In the genomic region with DNA sequence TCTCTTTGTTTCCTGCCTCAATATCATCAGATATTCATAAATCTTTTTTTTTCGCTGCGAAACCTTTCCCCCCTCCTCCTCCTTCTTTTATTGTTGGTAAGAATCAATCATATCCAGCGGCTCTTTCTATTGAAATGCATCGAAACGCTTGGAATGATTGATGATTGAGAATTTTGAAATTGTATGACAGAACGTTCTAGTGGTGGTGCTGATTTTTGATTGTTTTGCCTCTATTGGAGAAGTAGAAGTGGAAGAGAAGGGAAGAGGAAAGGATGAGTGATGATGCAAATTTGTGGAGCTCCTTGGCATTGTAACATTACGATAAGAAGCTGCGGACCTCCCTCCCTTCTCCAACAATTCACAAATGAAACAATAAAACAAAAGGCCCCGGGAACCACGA, we compare ENCODE assay signal across 4 worm cellular contexts.
A peak's percentile ranks its signal among the peaks of the same experiment; 100 is the strongest.
TF ChIP-seq lines count a peak whose summit lies in the region.

No protein-coding gene starts in this region.

TF ChIP-seq in whole organism, L2 larva, 48 proteins besides CTCF, POLR2A, EP300 and RAD21:
- TF ChIP-seq mbf-1 (tag; optimal IDR thresholded peaks at IDR 0.05; lab: Kevin White, UChicago) = no peak
- TF ChIP-seq mab-5 (tag; optimal IDR thresholded peaks at IDR 0.05; lab: Kevin White, UChicago) = peak; percentile 2
- TF ChIP-seq unc-55 (GFP tag; optimal IDR thresholded peaks at IDR 0.05; lab: Kevin White, UChicago) = peak; percentile 51
- TF ChIP-seq unc-39 (tag; optimal IDR thresholded peaks at IDR 0.05; lab: Kevin White, UChicago) = no peak
TF ChIP-seq in whole organism, L2 larva: peak in this region for 2.

TF ChIP-seq in whole organism, L3 larva, 47 proteins besides CTCF, POLR2A, EP300 and RAD21:
- TF ChIP-seq R02D3.7 (tag; optimal IDR thresholded peaks at IDR 0.05; lab: Kevin White, UChicago) (no peak), hmg-11 (tag; optimal IDR thresholded peaks at IDR 0.05; lab: Kevin White, UChicago) (no peak), lin-39 (tag; optimal IDR thresholded peaks at IDR 0.05; lab: Kevin White, UChicago) (peak; percentile 43), ZK546.5 (tag; optimal IDR thresholded peaks at IDR 0.05; lab: Kevin White, UChicago) (no peak), nhr-28 (tag; optimal IDR thresholded peaks at IDR 0.05; lab: Kevin White, UChicago) (no peak), ztf-4 (tag; optimal IDR thresholded peaks at IDR 0.05; lab: Kevin White, UChicago) (no peak), ama-1 (optimal IDR thresholded peaks at IDR 0.05; lab: Kevin White, UChicago) (no peak), pha-4 (tag; optimal IDR thresholded peaks at IDR 0.05; lab: Kevin White, UChicago) (no peak)

TF ChIP-seq in whole organism, late embryonic, 69 proteins besides CTCF, POLR2A, EP300 and RAD21:
- TF ChIP-seq unc-55 (GFP tag; optimal IDR thresholded peaks at IDR 0.05; lab: Kevin White, UChicago) = peak; percentile 73
- no peak for TF ChIP-seq ceh-6 (GFP tag; optimal IDR thresholded peaks at IDR 0.05; lab: Kevin White, UChicago)
- TF ChIP-seq eyg-1 (tag; optimal IDR thresholded peaks at IDR 0.05; lab: Kevin White, UChicago) = no peak

TF ChIP-seq in whole organism, mixed stage, embryonic, 35 proteins besides CTCF, POLR2A, EP300 and RAD21:
- TF ChIP-seq nhr-28 (tag; optimal IDR thresholded peaks at IDR 0.05; lab: Kevin White, UChicago) = no peak
- peak; percentile 60 for TF ChIP-seq unc-120 (tag; optimal IDR thresholded peaks at IDR 0.05; lab: Kevin White, UChicago; ENCODE audit: poor library complexity, severe bottlenecking)
- no peak for TF ChIP-seq lin-32 (GFP tag; optimal IDR thresholded peaks at IDR 0.05; lab: Kevin White, UChicago)
- no peak for TF ChIP-seq elt-3 (tag; optimal IDR thresholded peaks at IDR 0.05; lab: Kevin White, UChicago)
- no peak for TF ChIP-seq nhr-76 (tag; optimal IDR thresholded peaks at IDR 0.05; lab: Kevin White, UChicago)
- no peak for TF ChIP-seq mls-2 (tag; optimal IDR thresholded peaks at IDR 0.05; lab: Kevin White, UChicago)
- no peak for TF ChIP-seq sptf-1 (tag; optimal IDR thresholded peaks at IDR 0.05; lab: Kevin White, UChicago)
- TF ChIP-seq unc-39 (tag; optimal IDR thresholded peaks at IDR 0.05; lab: Kevin White, UChicago) = no peak
- peak; percentile 90 for TF ChIP-seq unc-62 (GFP tag; optimal IDR thresholded peaks at IDR 0.05; lab: Kevin White, UChicago)
- no peak for TF ChIP-seq blmp-1 (tag; optimal IDR thresholded peaks at IDR 0.05; lab: Kevin White, UChicago)
- no peak for TF ChIP-seq lsy-2 (tag; optimal IDR thresholded peaks at IDR 0.05; lab: Kevin White, UChicago)
- no peak for TF ChIP-seq zip-8 (tag; optimal IDR thresholded peaks at IDR 0.05; lab: Kevin White, UChicago)
TF ChIP-seq in whole organism, mixed stage, embryonic: peak in this region for 2.
